Worm (Caenorhabditis elegans): ENCODE data around the gene sri-74.
"Not testable (repeated sequence)": the region's sequence is repeated elsewhere in the genome, so short reads cannot be mapped to it uniquely, and the experiment has no call there.

Gene sri-74

ce11 chrII:2583044-2583443 is at the start of gene sri-74:
Gene sri-74 (minus strand): TSS chrII:2583144.
- no peak for TF ChIP-seq ref-1 (GFP tag; conservative IDR thresholded peaks at IDR 0.05)
- no peak for TF ChIP-seq ztf-23 (GFP tag; IDR thresholded peaks at IDR 0.05)
- TF ChIP-seq klf-2 (GFP tag; conservative IDR thresholded peaks at IDR 0.05): no peak
- TF ChIP-seq flt-1 (GFP tag; IDR thresholded peaks at IDR 0.05): no peak
- no peak for TF ChIP-seq cog-1 (tag; optimal IDR thresholded peaks at IDR 0.05)
- no peak for TF ChIP-seq tab-1 (GFP tag; IDR thresholded peaks at IDR 0.05)
- no peak for TF ChIP-seq T22C8.4 (GFP tag; IDR thresholded peaks at IDR 0.05)
- no peak for TF ChIP-seq med-1 (GFP tag; optimal IDR thresholded peaks at IDR 0.05; ENCODE audit: insufficient read depth)

- TF ChIP-seq ref-1 (GFP tag; conservative IDR thresholded peaks at IDR 0.05): no peak
- TF ChIP-seq cog-1 (tag; optimal IDR thresholded peaks at IDR 0.05): no peak
- no peak for TF ChIP-seq ztf-29 (GFP tag; IDR thresholded peaks at IDR 0.05)
- no peak for TF ChIP-seq ztf-23 (GFP tag; IDR thresholded peaks at IDR 0.05)
- no peak for TF ChIP-seq med-1 (GFP tag; optimal IDR thresholded peaks at IDR 0.05; ENCODE audit: insufficient read depth)
- TF ChIP-seq T22C8.4 (GFP tag; IDR thresholded peaks at IDR 0.05): no peak
- TF ChIP-seq tab-1 (GFP tag; IDR thresholded peaks at IDR 0.05): no peak
- TF ChIP-seq klf-2 (GFP tag; conservative IDR thresholded peaks at IDR 0.05): no peak
- TF ChIP-seq flt-1 (GFP tag; IDR thresholded peaks at IDR 0.05): no peak
Measured at ce11 chrII:2631169-2631568, 48.2 kb upstream of the sri-74 start, which contains the start of gene D2062.1. Gene D2062.1 (plus strand): TSS chrII:2631469.

ce11 chrII:2629270-2629669 is 46.3 kb upstream of the sri-74 start, which contains the start of gene sri-37:
Gene sri-37 (plus strand): TSS chrII:2629570.
- TF ChIP-seq ztf-29 (GFP tag; IDR thresholded peaks at IDR 0.05): no peak
- no peak for TF ChIP-seq ref-1 (GFP tag; conservative IDR thresholded peaks at IDR 0.05)
- no peak for TF ChIP-seq tab-1 (GFP tag; IDR thresholded peaks at IDR 0.05)
- TF ChIP-seq klf-2 (GFP tag; conservative IDR thresholded peaks at IDR 0.05): no peak
- no peak for TF ChIP-seq cog-1 (tag; optimal IDR thresholded peaks at IDR 0.05)
- no peak for TF ChIP-seq med-1 (GFP tag; optimal IDR thresholded peaks at IDR 0.05; ENCODE audit: insufficient read depth)

- TF ChIP-seq flt-1 (GFP tag; IDR thresholded peaks at IDR 0.05) (peak; percentile 44; the same call in 1 of the 2 replicates), tab-1 (GFP tag; IDR thresholded peaks at IDR 0.05) (no peak), ztf-23 (GFP tag; IDR thresholded peaks at IDR 0.05) (no peak), T22C8.4 (GFP tag; IDR thresholded peaks at IDR 0.05) (no peak), med-1 (GFP tag; optimal IDR thresholded peaks at IDR 0.05; ENCODE audit: insufficient read depth) (no peak)
Measured at ce11 chrII:2628401-2628800, 45.5 kb upstream of the sri-74 start.

ce11 chrII:2627154-2627799 is 44.3 kb upstream of the sri-74 start, which contains the start of gene sri-71:
Gene sri-71 (plus strand): TSS chrII:2627749.
- no peak for TF ChIP-seq flt-1 (GFP tag; IDR thresholded peaks at IDR 0.05)
- no peak for TF ChIP-seq ref-1 (GFP tag; conservative IDR thresholded peaks at IDR 0.05)
- no peak for TF ChIP-seq med-1 (GFP tag; optimal IDR thresholded peaks at IDR 0.05; ENCODE audit: insufficient read depth)
- no peak for TF ChIP-seq cog-1 (tag; optimal IDR thresholded peaks at IDR 0.05)
- TF ChIP-seq ztf-29 (GFP tag; IDR thresholded peaks at IDR 0.05): no peak
- no peak for TF ChIP-seq tab-1 (GFP tag; IDR thresholded peaks at IDR 0.05)
- TF ChIP-seq ztf-23 (GFP tag; IDR thresholded peaks at IDR 0.05): no peak
- no peak for TF ChIP-seq T22C8.4 (GFP tag; IDR thresholded peaks at IDR 0.05)
- TF ChIP-seq klf-2 (GFP tag; conservative IDR thresholded peaks at IDR 0.05): no peak

ce11 chrII:2624792-2625191 is 41.8 kb upstream of the sri-74 start, which contains the start of gene lgc-28:
Gene lgc-28 (plus strand): TSS chrII:2625092.
- TF ChIP-seq med-1 (GFP tag; optimal IDR thresholded peaks at IDR 0.05; ENCODE audit: insufficient read depth) (no peak), ztf-23 (GFP tag; IDR thresholded peaks at IDR 0.05) (no peak), flt-1 (GFP tag; IDR thresholded peaks at IDR 0.05) (no peak), klf-2 (GFP tag; conservative IDR thresholded peaks at IDR 0.05) (no peak), ztf-29 (GFP tag; IDR thresholded peaks at IDR 0.05) (no peak), T22C8.4 (GFP tag; IDR thresholded peaks at IDR 0.05) (no peak), ref-1 (GFP tag; conservative IDR thresholded peaks at IDR 0.05) (no peak), cog-1 (tag; optimal IDR thresholded peaks at IDR 0.05) (no peak), tab-1 (GFP tag; IDR thresholded peaks at IDR 0.05) (no peak)

ce11 chrII:2622936-2623452 is 40.0 kb upstream of the sri-74 start, which contains the start of gene D2062.4:
Gene D2062.4 (plus strand): TSS chrII:2623402.
- peak; percentile 53; the same call in 1 of the 2 replicates for TF ChIP-seq T22C8.4 (GFP tag; IDR thresholded peaks at IDR 0.05)

ce11 chrII:2622480-2622879 is 39.5 kb upstream of the sri-74 start, which contains the start of gene D2062.5:
Gene D2062.5 (plus strand): TSS chrII:2622780.
- TF ChIP-seq ztf-23 (GFP tag; IDR thresholded peaks at IDR 0.05) (no peak), ztf-29 (GFP tag; IDR thresholded peaks at IDR 0.05) (no peak), med-1 (GFP tag; optimal IDR thresholded peaks at IDR 0.05; ENCODE audit: insufficient read depth) (no peak), cog-1 (tag; optimal IDR thresholded peaks at IDR 0.05) (no peak), ref-1 (GFP tag; conservative IDR thresholded peaks at IDR 0.05) (no peak), tab-1 (GFP tag; IDR thresholded peaks at IDR 0.05) (no peak), flt-1 (GFP tag; IDR thresholded peaks at IDR 0.05) (no peak), klf-2 (GFP tag; conservative IDR thresholded peaks at IDR 0.05) (no peak), T22C8.4 (GFP tag; IDR thresholded peaks at IDR 0.05) (no peak)

- not testable (repeated sequence) for TF ChIP-seq cog-1 (tag; optimal IDR thresholded peaks at IDR 0.05); flt-1 (GFP tag; IDR thresholded peaks at IDR 0.05); tab-1 (GFP tag; IDR thresholded peaks at IDR 0.05)
Measured at ce11 chrII:2619148-2619547, 36.2 kb upstream of the sri-74 start, which contains the start of gene msrp-6. Gene msrp-6 (plus strand): TSS chrII:2619448.

ce11 chrII:2616634-2617033 is 33.7 kb upstream of the sri-74 start, which contains the start of gene msrp-5:
Gene msrp-5 (plus strand): TSS chrII:2616934.
- not testable (repeated sequence) for TF ChIP-seq tab-1 (GFP tag; IDR thresholded peaks at IDR 0.05); med-1 (GFP tag; optimal IDR thresholded peaks at IDR 0.05; ENCODE audit: insufficient read depth); klf-2 (GFP tag; conservative IDR thresholded peaks at IDR 0.05)

All from whole organism, midembryonic.